Worm (Caenorhabditis elegans) whole organism, midembryonic: Measurements from ENCODE around the gene K04G7.1.

Experiments
- T22C8.4 ChIP-seq: fragments of 200-800 bp; sonication (Bioruptor generic); IDR thresholded peaks from 2 replicates; pipeline ENCODE4 v1.3.6; 2022; ENCODE audit warnings: missing genetic modification characterization, missing compliant biosample characterization
- flt-1 ChIP-seq: fragments of 200-800 bp; sonication (Bioruptor generic); IDR thresholded peaks from 2 replicates; pipeline ENCODE4 v1.3.6; 2022; ENCODE audit warnings: missing genetic modification characterization, missing compliant biosample characterization
- klf-2 ChIP-seq: fragments of 200-800 bp; sonication (Bioruptor generic); conservative IDR thresholded peaks from 2 replicates; pipeline ENCODE4 v1.3.6; 2022; ENCODE audit warnings: missing genetic modification reagents, missing genetic modification characterization, missing compliant biosample characterization
- ztf-23 ChIP-seq: fragments of 200-800 bp; sonication (Bioruptor generic); IDR thresholded peaks from 2 replicates; pipeline ENCODE4 v1.3.6; 2022; ENCODE audit warnings: missing genetic modification reagents, missing genetic modification characterization, missing compliant biosample characterization

ce11 chrIII:7141285-7141715 is 21.2 kb upstream of the K04G7.1 start:
- TF ChIP-seq ztf-23 (GFP tag; lab: Robert Waterston, UW) (no peak), flt-1 (no peak), klf-2 (GFP tag; lab: Robert Waterston, UW) (no peak), T22C8.4 (no peak)
